Worm (Caenorhabditis elegans) whole organism, L4 larva: ENCODE data around the gene mrck-1.

Experiments
- F37D6.2 ChIP-seq: sonication (generic microtip); optimal IDR thresholded peaks from 2 replicates; lab custom pipeline; 2016; ENCODE audit warnings: mild to moderate bottlenecking, missing genetic modification characterization, missing compliant biosample characterization
- F44E2.7 ChIP-seq: fragments of 200-800 bp; sonication (Bioruptor generic); IDR thresholded peaks from 2 replicates; pipeline ENCODE4 v2.1.2; 2022; ENCODE audit warnings: missing genetic modification characterization, missing compliant biosample characterization
- Y105C5A.15 ChIP-seq: fragments of 200-800 bp; sonication (Bioruptor generic); IDR thresholded peaks from 2 replicates; pipeline ENCODE4 v1.3.6; 2022; ENCODE audit warnings: missing genetic modification characterization, missing compliant biosample characterization
- ama-1 ChIP-seq: fragments of 150-350 bp; optimal IDR thresholded peaks from 2 replicates; lab custom pipeline; 2014; ENCODE audit warnings: inconsistent platforms, mixed read lengths
- arid-1 ChIP-seq: fragments of 200-800 bp; sonication (Bioruptor generic); conservative IDR thresholded peaks from 2 replicates; pipeline ENCODE4 v1.3.6; 2022; ENCODE audit warnings: missing genetic modification reagents, missing genetic modification characterization, missing compliant biosample characterization
- ceh-28 ChIP-seq: fragments of 150-350 bp; optimal IDR thresholded peaks from 2 replicates; lab custom pipeline; 2014; ENCODE audit warnings: missing biosample characterization, missing genetic modification reagents, missing genetic modification characterization
- ceh-32 ChIP-seq: sonication (generic microtip); optimal IDR thresholded peaks from 2 replicates; lab custom pipeline; 2016; ENCODE audit warnings: mild to moderate bottlenecking, missing genetic modification characterization, missing compliant biosample characterization; ENCODE audit not compliant: poor library complexity
- cey-2 ChIP-seq: sonication (generic microtip); optimal IDR thresholded peaks from 3 replicates; lab custom pipeline; 2017; ENCODE audit warnings: missing genetic modification characterization, mild to moderate bottlenecking, missing compliant biosample characterization, antibody characterized with exemption, borderline replicate concordance; ENCODE audit not compliant: insufficient read depth
- ctbp-1 ChIP-seq: fragments of 200-800 bp; sonication (Bioruptor generic); IDR thresholded peaks from 2 replicates; pipeline ENCODE4 v1.3.6; 2022; ENCODE audit warnings: missing genetic modification reagents, missing genetic modification characterization, missing compliant biosample characterization
- daf-12 ChIP-seq: fragments of 150-350 bp; optimal IDR thresholded peaks from 2 replicates; lab custom pipeline; 2014; ENCODE audit warnings: missing biosample characterization, missing genetic modification reagents, missing genetic modification characterization
- daf-19 ChIP-seq: fragments of 200-800 bp; sonication (Bioruptor generic); conservative IDR thresholded peaks from 2 replicates; pipeline ENCODE4 v1.3.6; 2022; ENCODE audit warnings: missing genetic modification characterization, missing compliant biosample characterization
- daf-8 ChIP-seq: fragments of 200-800 bp; sonication (Bioruptor generic); IDR thresholded peaks from 2 replicates; pipeline ENCODE4 v1.3.6; 2022; ENCODE audit warnings: missing genetic modification characterization, missing compliant biosample characterization
- dve-1 ChIP-seq: sonication (generic microtip); optimal IDR thresholded peaks from 2 replicates; lab custom pipeline; 2017; ENCODE audit warnings: antibody characterized with exemption, mild to moderate bottlenecking, missing genetic modification characterization, missing compliant biosample characterization; ENCODE audit not compliant: insufficient read depth
- fkh-10 ChIP-seq: fragments of 150-350 bp; optimal IDR thresholded peaks from 2 replicates; lab custom pipeline; 2014; ENCODE audit warnings: missing biosample characterization, missing genetic modification reagents, missing genetic modification characterization
- hlh-11 ChIP-seq: fragments of 200-800 bp; sonication (Bioruptor generic); optimal IDR thresholded peaks from 2 replicates; lab custom pipeline; 2018; ENCODE audit warnings: mild to moderate bottlenecking, missing genetic modification characterization, missing compliant biosample characterization
- hlh-30 ChIP-seq: sonication (generic microtip); optimal IDR thresholded peaks from 2 replicates; lab custom pipeline; 2017; ENCODE audit warnings: antibody characterized with exemption, mild to moderate bottlenecking, missing genetic modification characterization, missing compliant biosample characterization; ENCODE audit not compliant: insufficient read depth
- hmg-1.1 ChIP-seq: fragments of 200-800 bp; sonication (Bioruptor generic); IDR thresholded peaks from 2 replicates; pipeline ENCODE4 v1.3.6; 2022; ENCODE audit warnings: missing genetic modification reagents, missing genetic modification characterization, missing compliant biosample characterization
- jun-1 ChIP-seq: fragments of 150-350 bp; optimal IDR thresholded peaks from 2 replicates; lab custom pipeline; 2014; ENCODE audit warnings: missing biosample characterization, missing genetic modification reagents, missing genetic modification characterization
- lin-38 ChIP-seq: fragments of 200-800 bp; sonication (Bioruptor generic); IDR thresholded peaks from 2 replicates; pipeline ENCODE4 v1.3.6; 2022; ENCODE audit warnings: missing genetic modification reagents, missing genetic modification characterization, missing compliant biosample characterization
- lir-3 ChIP-seq: sonication (generic microtip); optimal IDR thresholded peaks from 2 replicates; lab custom pipeline; 2016; ENCODE audit warnings: mild to moderate bottlenecking, missing genetic modification characterization, missing compliant biosample characterization
- lsy-2 ChIP-seq, 2 experiments: fragments of 150-350 bp in 1 of 2; sonication (generic microtip) in 1 of 2; optimal IDR thresholded peaks; 2 replicates each; lab custom pipeline; 2014 to 2017; ENCODE audit warnings: missing biosample characterization in 2 of 2, missing genetic modification characterization in 2 of 2
- madf-9 ChIP-seq: fragments of 200-800 bp; sonication (Bioruptor generic); conservative IDR thresholded peaks from 2 replicates; pipeline ENCODE4 v1.3.6; 2022; ENCODE audit warnings: missing genetic modification reagents, missing genetic modification characterization, missing compliant biosample characterization
- mdl-1 ChIP-seq, 2 experiments: fragments of 150-350 bp in 1 of 2; sonication (generic microtip) in 1 of 2; optimal IDR thresholded peaks; 2 replicates each; lab custom pipeline; 2014 to 2017; ENCODE audit warnings: missing biosample characterization in 2 of 2, missing genetic modification characterization in 2 of 2
- mdt-29 ChIP-seq: fragments of 200-800 bp; sonication (Bioruptor generic); IDR thresholded peaks from 2 replicates; pipeline ENCODE4 v1.3.6; 2022; ENCODE audit warnings: missing genetic modification reagents, missing genetic modification characterization, missing compliant biosample characterization
- nhr-102 ChIP-seq: sonication (generic microtip); optimal IDR thresholded peaks from 2 replicates; lab custom pipeline; 2016; ENCODE audit warnings: mild to moderate bottlenecking, missing genetic modification characterization, moderate library complexity, missing compliant biosample characterization
- nhr-48 ChIP-seq: sonication (generic microtip); optimal IDR thresholded peaks from 2 replicates; lab custom pipeline; 2016; ENCODE audit warnings: mild to moderate bottlenecking, missing genetic modification characterization, missing compliant biosample characterization
- pha-4 ChIP-seq, 2 experiments: fragments of 150-350 bp in 1 of 2; fragments of 200-800 bp in 1 of 2; sonication (Bioruptor generic) in 1 of 2; IDR thresholded peaks in 1 of 2; optimal IDR thresholded peaks in 1 of 2; 2 replicates each; pipeline versions ENCODE4 v1.3.6 to Lab custom; 2014 to 2022; ENCODE audit warnings: missing genetic modification characterization in 2 of 2, missing genetic modification reagents in 2 of 2, missing biosample characterization in 1 of 2, missing compliant biosample characterization in 1 of 2
- saeg-2 ChIP-seq: fragments of 200-800 bp; sonication (Bioruptor generic); IDR thresholded peaks from 2 replicates; pipeline ENCODE4 v1.3.6; 2022; ENCODE audit warnings: missing genetic modification reagents, missing genetic modification characterization, missing compliant biosample characterization
- sdz-12 ChIP-seq: fragments of 200-800 bp; sonication (Bioruptor generic); optimal IDR thresholded peaks from 2 replicates; lab custom pipeline; 2018; ENCODE audit warnings: mild to moderate bottlenecking, missing genetic modification characterization, missing compliant biosample characterization
- set-16 ChIP-seq: fragments of 200-800 bp; sonication (Bioruptor generic); IDR thresholded peaks from 2 replicates; pipeline ENCODE4 v1.3.6; 2022; ENCODE audit warnings: missing genetic modification reagents, missing genetic modification characterization, missing compliant biosample characterization
- snpc-4 ChIP-seq: fragments of 150-350 bp; optimal IDR thresholded peaks from 2 replicates; lab custom pipeline; 2014; ENCODE audit warnings: missing biosample characterization, missing genetic modification characterization
- tra-1 ChIP-seq: fragments of 200-800 bp; sonication (Bioruptor generic); IDR thresholded peaks from 2 replicates; pipeline ENCODE4 v1.3.6; 2022; ENCODE audit warnings: missing genetic modification reagents, missing genetic modification characterization, missing compliant biosample characterization
- unc-62 ChIP-seq, 3 experiments: fragments of 150-350 bp in 1 of 3; sonication (generic microtip); optimal IDR thresholded peaks in 2 of 3; peaks in 1 of 3; 1 replicate in 1 of 3; 2 replicates in 2 of 3; lab custom pipeline; 2014 to 2017; ENCODE audit warnings: missing biosample characterization in 3 of 3, missing genetic modification characterization in 3 of 3, missing genetic modification reagents in 3 of 3, missing genotype in 1 of 3
- vab-7 ChIP-seq: fragments of 200-800 bp; sonication (Bioruptor generic); IDR thresholded peaks from 2 replicates; pipeline ENCODE4 v1.3.6; 2022; ENCODE audit warnings: missing genetic modification reagents, missing genetic modification characterization, missing compliant biosample characterization
- ztf-11 ChIP-seq: fragments of 150-350 bp; optimal IDR thresholded peaks from 2 replicates; lab custom pipeline; 2014; ENCODE audit warnings: missing biosample characterization, missing genetic modification characterization

mrck-1 gene

ce11 chrV:6234876-6235275, 32.2 kb downstream of the mrck-1 start, which contains the start of gene K08B12.3:
K08B12.3 (plus strand) TSS chrV:6235176.
- TF ChIP-seq daf-12 (no peak), cey-2 (tag; lab: Kevin White, UChicago) (no peak), F44E2.7 (GFP tag; lab: Robert Waterston, UW) (no peak), lsy-2 (tag; optimal IDR thresholded peaks at IDR 0.05; lab: Kevin White, UChicago) (peak in 1 of 2 experiments; percentile 13), lin-38 (GFP tag; lab: Robert Waterston, UW) (peak; percentile 51), tra-1 (GFP tag; lab: Robert Waterston, UW) (no peak), Y105C5A.15 (no peak), sdz-12 (no peak), saeg-2 (no peak), dve-1 (tag; lab: Kevin White, UChicago) (peak; percentile 4), set-16 (no peak), arid-1 (GFP tag; lab: Robert Waterston, UW) (no peak), madf-9 (GFP tag; lab: Robert Waterston, UW) (no peak), mdt-29 (GFP tag; lab: Robert Waterston, UW) (no peak), unc-62 (GFP tag; optimal IDR thresholded peaks at IDR 0.05 in 1 of 2; lab: Kevin White, UChicago) (no peak), unc-62 (tag; optimal IDR thresholded peaks at IDR 0.05; lab: Kevin White, UChicago) (no peak), vab-7 (GFP tag; lab: Robert Waterston, UW) (no peak)

DNA sequence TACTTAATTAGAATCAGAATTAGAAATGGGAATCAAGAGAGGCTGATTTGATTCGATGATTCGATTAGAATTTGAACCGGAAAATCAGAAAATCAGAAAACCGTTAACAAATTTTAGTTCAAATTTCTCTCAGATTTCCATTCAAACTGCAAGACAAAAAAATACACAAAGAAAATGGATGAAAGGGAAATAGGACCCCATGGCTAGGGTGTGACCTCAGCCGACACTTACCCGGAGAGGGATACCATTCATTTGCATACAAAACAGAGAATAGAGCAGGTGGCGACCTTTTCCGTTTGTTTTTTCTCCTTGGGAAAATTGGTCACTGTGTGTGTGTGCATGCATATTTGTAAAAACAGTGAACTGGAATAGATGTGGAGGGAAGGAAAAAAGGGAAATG, 33.1 kb downstream of the mrck-1 start:
- TF ChIP-seq hlh-30 (tag; lab: Kevin White, UChicago), result no peak
- TF ChIP-seq ztf-11 (tag; lab: Kevin White, UChicago), result no peak
- no peak for TF ChIP-seq lir-3 (tag; lab: Kevin White, UChicago)
- no peak for TF ChIP-seq ctbp-1
- TF ChIP-seq jun-1 (tag; lab: Kevin White, UChicago), result no peak
- no peak for TF ChIP-seq nhr-102 (tag; lab: Kevin White, UChicago)
- no peak for TF ChIP-seq F37D6.2 (tag; lab: Kevin White, UChicago)

DNA sequence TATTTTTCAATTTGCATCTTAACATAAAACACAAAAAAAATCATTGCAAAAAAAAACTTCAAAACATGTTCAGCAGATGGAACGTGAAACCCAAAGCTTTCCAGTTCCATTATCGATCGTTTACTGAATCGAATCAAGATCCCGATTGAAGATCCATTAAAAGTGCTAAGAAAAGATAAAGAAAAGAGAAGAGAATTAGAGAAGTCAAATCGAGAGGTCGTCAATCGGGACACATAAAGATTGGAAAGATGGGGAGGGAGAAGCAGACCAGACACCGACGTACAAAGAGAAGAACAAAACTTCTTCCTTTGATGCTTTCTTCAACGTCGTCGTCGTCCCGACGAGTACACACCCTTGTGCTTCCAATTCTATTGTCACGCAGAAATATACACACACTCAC, 34.2 kb downstream of the mrck-1 start:
- TF ChIP-seq daf-19 (GFP tag; lab: Robert Waterston, UW) (no peak), ceh-32 (tag; lab: Kevin White, UChicago) (no peak), nhr-48 (tag; lab: Kevin White, UChicago) (peak; percentile 36), hlh-11 (tag; lab: Kevin White, UChicago) (peak; percentile 22), lsy-2 (tag; optimal IDR thresholded peaks at IDR 0.05; lab: Kevin White, UChicago) (peak in 1 of 2 experiments; percentile 30), daf-8 (no peak), fkh-10 (GFP tag; lab: Kevin White, UChicago) (peak; percentile 47), unc-62 (GFP tag; optimal IDR thresholded peaks at IDR 0.05 in 1 of 2; lab: Kevin White, UChicago) (peak in 1 of 2 experiments; percentile 65), unc-62 (tag; optimal IDR thresholded peaks at IDR 0.05; lab: Kevin White, UChicago) (no peak), daf-12 (no peak), snpc-4 (tag; lab: Kevin White, UChicago) (no peak), F44E2.7 (GFP tag; lab: Robert Waterston, UW) (no peak), ctbp-1 (peak; percentile 24; the same call in 1 of the 2 replicates), pha-4 (GFP tag; IDR thresholded peaks at IDR 0.05; lab: Robert Waterston, UW) (no peak), pha-4 (tag; optimal IDR thresholded peaks at IDR 0.05; lab: Kevin White, UChicago) (no peak), hmg-1.1 (GFP tag; lab: Robert Waterston, UW) (no peak), mdl-1 (tag; optimal IDR thresholded peaks at IDR 0.05; lab: Kevin White, UChicago) (peak in 1 of 2 experiments; percentile 24), ceh-28 (tag; lab: Kevin White, UChicago) (peak; percentile 3), ama-1 (lab: Kevin White, UChicago) (no peak), hlh-30 (tag; lab: Kevin White, UChicago) (peak; percentile 24)
